Worm (Caenorhabditis elegans) whole organism, L4 larva: Measurements from ENCODE around the gene srj-55.

ENCODE experiments used
- F37D6.2 ChIP-seq: sonication (generic microtip); optimal IDR thresholded peaks from 2 replicates; lab custom pipeline; 2016; ENCODE audit warnings: mild to moderate bottlenecking, missing genetic modification characterization, missing compliant biosample characterization
- R02D3.7 ChIP-seq: fragments of 150-350 bp; sonication (generic microtip); optimal IDR thresholded peaks from 3 replicates; lab custom pipeline; 2014; ENCODE audit warnings: missing biosample characterization, missing genetic modification characterization
- Y105C5A.15 ChIP-seq: fragments of 200-800 bp; sonication (Bioruptor generic); IDR thresholded peaks from 2 replicates; pipeline ENCODE4 v1.3.6; 2022; ENCODE audit warnings: missing genetic modification characterization, missing compliant biosample characterization
- aha-1 ChIP-seq: fragments of 150-350 bp; peaks from one replicate; lab custom pipeline; 2014; ENCODE audit warnings: missing biosample characterization, missing genetic modification characterization
- aly-2 ChIP-seq: sonication (generic microtip); optimal IDR thresholded peaks from 2 replicates; lab custom pipeline; 2018; ENCODE audit warnings: missing biosample characterization, missing genetic modification characterization
- ama-1 ChIP-seq: fragments of 150-350 bp; optimal IDR thresholded peaks from 2 replicates; lab custom pipeline; 2014; ENCODE audit warnings: inconsistent platforms, mixed read lengths
- ceh-20 ChIP-seq: fragments of 200-800 bp; sonication (Bioruptor generic); IDR thresholded peaks from 2 replicates; pipeline ENCODE4 v1.3.6; 2022; ENCODE audit warnings: missing genetic modification reagents, missing genetic modification characterization, missing compliant biosample characterization
- ceh-28 ChIP-seq: fragments of 150-350 bp; optimal IDR thresholded peaks from 2 replicates; lab custom pipeline; 2014; ENCODE audit warnings: missing biosample characterization, missing genetic modification reagents, missing genetic modification characterization
- ceh-44 ChIP-seq: fragments of 200-800 bp; sonication (Bioruptor generic); IDR thresholded peaks from 2 replicates; pipeline ENCODE4 v1.3.6; 2022; ENCODE audit warnings: missing genetic modification reagents, missing genetic modification characterization, missing compliant biosample characterization
- ceh-82 ChIP-seq: sonication (generic microtip); optimal IDR thresholded peaks from 2 replicates; lab custom pipeline; 2017; ENCODE audit warnings: missing biosample characterization, missing genetic modification characterization
- cey-2 ChIP-seq: sonication (generic microtip); optimal IDR thresholded peaks from 3 replicates; lab custom pipeline; 2017; ENCODE audit warnings: missing genetic modification characterization, mild to moderate bottlenecking, missing compliant biosample characterization, antibody characterized with exemption, borderline replicate concordance; ENCODE audit not compliant: insufficient read depth
- daf-16 ChIP-seq, 3 experiments: sonication (generic microtip); optimal IDR thresholded peaks; 2 replicates each; lab custom pipeline; 2016 to 2017; ENCODE audit warnings: missing genetic modification characterization in 3 of 3, missing genetic modification reagents in 3 of 3, mild to moderate bottlenecking in 2 of 3, missing compliant biosample characterization in 2 of 3, missing biosample characterization in 1 of 3, moderate library complexity in 1 of 3
- dmd-6 ChIP-seq: fragments of 200-800 bp; sonication (Bioruptor generic); IDR thresholded peaks from 2 replicates; pipeline ENCODE4 v1.3.6; 2022; ENCODE audit warnings: missing genetic modification reagents, missing genetic modification characterization, missing compliant biosample characterization
- dmd-8 ChIP-seq: fragments of 200-800 bp; sonication (Bioruptor generic); IDR thresholded peaks from 2 replicates; pipeline ENCODE4 v1.3.6; 2022; ENCODE audit warnings: missing genetic modification characterization, missing compliant biosample characterization
- duxl-1 ChIP-seq: sonication (generic microtip); optimal IDR thresholded peaks from 2 replicates; lab custom pipeline; 2016; ENCODE audit warnings: mild to moderate bottlenecking, missing genetic modification characterization, moderate library complexity, missing compliant biosample characterization; ENCODE audit not compliant: poor library complexity
- dve-1 ChIP-seq: sonication (generic microtip); optimal IDR thresholded peaks from 2 replicates; lab custom pipeline; 2017; ENCODE audit warnings: antibody characterized with exemption, mild to moderate bottlenecking, missing genetic modification characterization, missing compliant biosample characterization; ENCODE audit not compliant: insufficient read depth
- egl-43 ChIP-seq: fragments of 200-800 bp; sonication (Bioruptor generic); IDR thresholded peaks from 2 replicates; pipeline ENCODE4 v1.3.6; 2022; ENCODE audit warnings: missing genetic modification reagents, missing genetic modification characterization, missing compliant biosample characterization
- fkh-10 ChIP-seq: fragments of 150-350 bp; optimal IDR thresholded peaks from 2 replicates; lab custom pipeline; 2014; ENCODE audit warnings: missing biosample characterization, missing genetic modification reagents, missing genetic modification characterization
- hlh-11 ChIP-seq: fragments of 200-800 bp; sonication (Bioruptor generic); optimal IDR thresholded peaks from 2 replicates; lab custom pipeline; 2018; ENCODE audit warnings: mild to moderate bottlenecking, missing genetic modification characterization, missing compliant biosample characterization
- hmg-1.1 ChIP-seq: fragments of 200-800 bp; sonication (Bioruptor generic); IDR thresholded peaks from 2 replicates; pipeline ENCODE4 v1.3.6; 2022; ENCODE audit warnings: missing genetic modification reagents, missing genetic modification characterization, missing compliant biosample characterization
- lim-7 ChIP-seq: fragments of 200-800 bp; sonication (Bioruptor generic); IDR thresholded peaks from 2 replicates; pipeline ENCODE4 v1.3.6; 2022; ENCODE audit warnings: missing genetic modification characterization, missing compliant biosample characterization
- lin-13 ChIP-seq: fragments of 150-350 bp; optimal IDR thresholded peaks from 2 replicates; lab custom pipeline; 2014; ENCODE audit warnings: missing biosample characterization, missing genetic modification reagents, missing genetic modification characterization
- lin-38 ChIP-seq: fragments of 200-800 bp; sonication (Bioruptor generic); IDR thresholded peaks from 2 replicates; pipeline ENCODE4 v1.3.6; 2022; ENCODE audit warnings: missing genetic modification reagents, missing genetic modification characterization, missing compliant biosample characterization
- lir-3 ChIP-seq: sonication (generic microtip); optimal IDR thresholded peaks from 2 replicates; lab custom pipeline; 2016; ENCODE audit warnings: mild to moderate bottlenecking, missing genetic modification characterization, missing compliant biosample characterization
- madf-5 ChIP-seq, 2 experiments: fragments of 200-800 bp; sonication (Bioruptor generic); IDR thresholded peaks; 2 replicates each; pipeline ENCODE4 v1.3.6; 2022; ENCODE audit warnings: missing compliant biosample characterization in 2 of 2, missing genetic modification characterization in 2 of 2
- nhr-102 ChIP-seq: sonication (generic microtip); optimal IDR thresholded peaks from 2 replicates; lab custom pipeline; 2016; ENCODE audit warnings: mild to moderate bottlenecking, missing genetic modification characterization, moderate library complexity, missing compliant biosample characterization
- nhr-28 ChIP-seq: fragments of 150-350 bp; optimal IDR thresholded peaks from 2 replicates; lab custom pipeline; 2014; ENCODE audit warnings: missing biosample characterization, missing genetic modification characterization
- nhr-41 ChIP-seq: fragments of 200-800 bp; sonication (Bioruptor generic); IDR thresholded peaks from 2 replicates; pipeline ENCODE4 v1.3.6; 2022; ENCODE audit warnings: missing genetic modification reagents, missing genetic modification characterization, missing compliant biosample characterization
- pha-4 ChIP-seq, 2 experiments: fragments of 150-350 bp in 1 of 2; fragments of 200-800 bp in 1 of 2; sonication (Bioruptor generic) in 1 of 2; IDR thresholded peaks in 1 of 2; optimal IDR thresholded peaks in 1 of 2; 2 replicates each; pipeline versions ENCODE4 v1.3.6 to Lab custom; 2014 to 2022; ENCODE audit warnings: missing genetic modification characterization in 2 of 2, missing genetic modification reagents in 2 of 2, missing biosample characterization in 1 of 2, missing compliant biosample characterization in 1 of 2
- php-3 ChIP-seq: fragments of 200-800 bp; sonication (Bioruptor generic); IDR thresholded peaks from 2 replicates; pipeline ENCODE4 v1.3.6; 2022; ENCODE audit warnings: missing genetic modification reagents, missing genetic modification characterization, missing compliant biosample characterization
- pqm-1 ChIP-seq: sonication (generic microtip); optimal IDR thresholded peaks from 2 replicates; lab custom pipeline; 2017; ENCODE audit warnings: missing biosample characterization, missing genetic modification characterization
- skn-1 ChIP-seq: fragments of 150-350 bp; optimal IDR thresholded peaks from 2 replicates; lab custom pipeline; 2014; ENCODE audit warnings: missing biosample characterization, missing genetic modification characterization
- tag-97 ChIP-seq: fragments of 200-800 bp; sonication (Bioruptor generic); IDR thresholded peaks from 2 replicates; pipeline ENCODE4 v1.3.6; 2022; ENCODE audit warnings: missing genetic modification characterization, missing compliant biosample characterization
- unc-130 ChIP-seq: sonication (generic microtip); optimal IDR thresholded peaks from 2 replicates; lab custom pipeline; 2016; ENCODE audit warnings: missing genetic modification reagents, missing genetic modification characterization, missing compliant biosample characterization
- vab-7 ChIP-seq: fragments of 200-800 bp; sonication (Bioruptor generic); IDR thresholded peaks from 2 replicates; pipeline ENCODE4 v1.3.6; 2022; ENCODE audit warnings: missing genetic modification reagents, missing genetic modification characterization, missing compliant biosample characterization
- zfp-2 ChIP-seq: sonication (generic microtip); optimal IDR thresholded peaks from 2 replicates; lab custom pipeline; 2016; ENCODE audit warnings: mild to moderate bottlenecking, missing genetic modification characterization, missing compliant biosample characterization
- ztf-7 ChIP-seq: fragments of 150-350 bp; optimal IDR thresholded peaks from 2 replicates; lab custom pipeline; 2014; ENCODE audit warnings: missing biosample characterization, missing genetic modification characterization

The srj-55 gene

DNA sequence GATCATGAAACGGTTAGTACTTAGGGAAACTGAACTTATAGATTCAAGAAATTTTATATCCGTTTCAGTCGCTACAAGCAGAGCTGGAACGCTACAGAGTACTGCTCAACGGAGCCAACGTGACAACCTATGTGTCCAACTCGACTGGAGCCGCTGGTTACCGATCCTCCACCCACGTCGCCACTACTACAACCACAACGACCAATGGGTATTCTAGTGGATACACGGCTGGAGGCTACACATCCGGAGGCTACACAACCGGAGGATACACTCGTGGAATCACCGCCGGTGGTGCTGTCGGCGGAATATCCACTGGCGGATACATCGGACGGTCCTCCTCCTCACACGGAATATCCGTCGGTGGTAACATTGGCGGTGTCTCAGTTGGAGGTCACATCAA is 25.4 kb upstream of the srj-55 start:
- TF ChIP-seq ceh-28 (tag; lab: Kevin White, UChicago) (no peak), unc-130 (GFP tag; lab: Kevin White, UChicago) (no peak), ama-1 (no peak), ztf-7 (tag; lab: Kevin White, UChicago) (no peak), vab-7 (no peak), php-3 (GFP tag; lab: Robert Waterston, UW) (no peak), cey-2 (tag; lab: Kevin White, UChicago) (no peak), nhr-102 (tag; lab: Kevin White, UChicago) (no peak), zfp-2 (tag; lab: Kevin White, UChicago) (no peak), duxl-1 (tag; lab: Kevin White, UChicago) (no peak), Y105C5A.15 (GFP tag; lab: Robert Waterston, UW) (no peak), ceh-82 (no peak), egl-43 (GFP tag; lab: Robert Waterston, UW) (no peak), dmd-8 (GFP tag; lab: Robert Waterston, UW) (no peak), fkh-10 (GFP tag; lab: Kevin White, UChicago) (no peak)

DNA sequence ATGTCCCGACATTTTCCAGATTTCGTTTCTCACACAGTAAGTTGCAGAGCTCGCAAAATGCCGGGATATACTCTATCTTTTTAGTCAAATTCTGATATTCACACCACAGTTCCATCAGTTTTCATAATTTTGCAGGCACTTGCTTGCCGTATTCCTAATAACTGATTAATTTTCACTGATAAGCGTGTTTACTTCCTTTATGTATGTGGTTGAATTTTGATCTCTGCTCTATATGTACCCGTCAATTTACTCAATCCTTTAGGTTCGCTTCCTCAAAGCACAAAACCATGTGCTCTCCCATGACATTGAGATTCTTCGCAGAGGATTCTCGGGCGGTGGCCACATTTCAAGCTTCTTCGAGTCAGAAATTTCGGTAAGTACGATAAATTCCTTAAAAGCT is 23.8 kb upstream of the srj-55 start:
- TF ChIP-seq ceh-20 = 0 out of 2 replicates have a peak, but pooled peaks have one; percentile 12
- TF ChIP-seq madf-5 (GFP tag; IDR thresholded peaks at IDR 0.05; lab: Robert Waterston, UW) = no peak
- peak; percentile 70 for TF ChIP-seq aha-1 (tag; lab: Kevin White, UChicago)
- peak; percentile 11 for TF ChIP-seq pqm-1 (tag; lab: Kevin White, UChicago)
- TF ChIP-seq R02D3.7 (tag; lab: Kevin White, UChicago) = no peak
- no peak for TF ChIP-seq lir-3 (tag; lab: Kevin White, UChicago)
- no peak for TF ChIP-seq pha-4 (GFP tag; IDR thresholded peaks at IDR 0.05; lab: Robert Waterston, UW)
- no peak for TF ChIP-seq pha-4 (tag; optimal IDR thresholded peaks at IDR 0.05; lab: Kevin White, UChicago)
- TF ChIP-seq daf-16 (GFP tag; optimal IDR thresholded peaks at IDR 0.05; lab: Kevin White, UChicago) = no peak
- peak; percentile 55 for TF ChIP-seq daf-16 (tag; optimal IDR thresholded peaks at IDR 0.05; lab: Kevin White, UChicago)
- TF ChIP-seq dmd-6 (GFP tag; lab: Robert Waterston, UW) = peak; percentile 81
- peak; percentile 61 for TF ChIP-seq nhr-28
- peak; percentile 47 for TF ChIP-seq dve-1 (tag; lab: Kevin White, UChicago)
- TF ChIP-seq F37D6.2 (tag; lab: Kevin White, UChicago) = no peak
- no peak for TF ChIP-seq ama-1
- no peak for TF ChIP-seq cey-2 (tag; lab: Kevin White, UChicago)
- TF ChIP-seq lin-13 (GFP tag; lab: Kevin White, UChicago) = no peak
- no peak for TF ChIP-seq ceh-82
- no peak for TF ChIP-seq tag-97
- TF ChIP-seq zfp-2 (tag; lab: Kevin White, UChicago) = no peak
- no peak for TF ChIP-seq aly-2 (tag; lab: Kevin White, UChicago)
- TF ChIP-seq skn-1 = no peak

DNA sequence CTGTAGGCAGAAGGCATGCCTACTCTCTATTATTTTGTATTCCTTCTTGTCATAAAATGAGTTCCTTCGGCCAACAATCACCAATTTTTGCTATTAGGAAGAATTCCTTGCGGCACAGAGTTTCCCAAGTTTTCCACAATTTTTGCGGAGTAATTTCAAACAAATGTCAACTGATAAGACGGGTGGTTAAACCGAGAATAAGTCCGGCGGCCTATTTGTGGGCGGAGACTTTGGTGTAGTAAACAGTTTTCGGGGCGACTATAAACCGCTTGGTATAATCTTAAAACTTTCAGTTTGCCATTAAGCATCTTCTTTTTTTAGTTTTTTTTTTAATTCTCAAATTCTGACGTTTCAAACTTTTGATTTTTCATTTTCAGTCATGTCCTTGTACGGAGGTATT is 23.3 kb upstream of the srj-55 start, which contains the start of gene ifc-1:
ifc-1 (plus strand) TSS at position 378 of the 400 bp plus-strand sequence.
- TF ChIP-seq dve-1 (tag; lab: Kevin White, UChicago) (peak; percentile 33), hlh-11 (tag; lab: Kevin White, UChicago) (peak; percentile 13), hmg-1.1 (GFP tag; lab: Robert Waterston, UW) (no peak), nhr-41 (no peak), lim-7 (GFP tag; lab: Robert Waterston, UW) (no peak), daf-16 (GFP tag; optimal IDR thresholded peaks at IDR 0.05; lab: Kevin White, UChicago) (no peak), daf-16 (tag; optimal IDR thresholded peaks at IDR 0.05; lab: Kevin White, UChicago) (peak; percentile 76), ceh-44 (GFP tag; lab: Robert Waterston, UW) (no peak), lin-38 (GFP tag; lab: Robert Waterston, UW) (no peak), nhr-28 (peak; percentile 52), dmd-6 (GFP tag; lab: Robert Waterston, UW) (peak; percentile 46)
